Worm (Caenorhabditis elegans): Measurements from ENCODE around the gene che-11.

DNA sequence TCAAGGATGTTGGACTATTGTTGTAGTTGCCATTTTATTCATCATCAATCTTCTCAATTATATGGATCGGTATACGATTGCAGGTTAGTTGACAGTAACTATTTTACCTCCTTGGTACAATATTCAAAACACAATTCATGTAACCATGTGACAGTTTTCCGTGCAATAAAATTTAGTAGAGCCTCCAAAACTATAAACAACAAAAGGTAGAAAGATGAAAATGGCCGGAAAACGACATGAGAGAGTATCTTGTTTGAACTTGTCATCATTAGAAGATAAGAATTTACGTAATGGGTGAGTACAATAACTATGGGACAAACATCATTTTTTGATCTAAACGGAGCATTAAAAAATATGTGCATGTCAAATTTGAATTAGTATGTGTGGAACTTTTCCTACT lies 35.4 kb downstream of the che-11 start:
- TF ChIP-seq R02D3.7 (tag; optimal IDR thresholded peaks at IDR 0.05): no peak
- no peak for TF ChIP-seq aly-2 (tag; optimal IDR thresholded peaks at IDR 0.05)
- TF ChIP-seq fos-1 (tag; optimal IDR thresholded peaks at IDR 0.05): no peak
- TF ChIP-seq nhr-12 (tag; optimal IDR thresholded peaks at IDR 0.05): no peak
- no peak for TF ChIP-seq snpc-4 (tag; optimal IDR thresholded peaks at IDR 0.05)
- TF ChIP-seq sem-4 (tag; optimal IDR thresholded peaks at IDR 0.05): no peak
- TF ChIP-seq mab-5 (tag; optimal IDR thresholded peaks at IDR 0.05): no peak
- TF ChIP-seq nhr-6 (tag; optimal IDR thresholded peaks at IDR 0.05): no peak
- no peak for TF ChIP-seq nhr-23 (tag; optimal IDR thresholded peaks at IDR 0.05)
- no peak for TF ChIP-seq ztf-4 (tag; optimal IDR thresholded peaks at IDR 0.05)
